Worm (Caenorhabditis elegans) whole organism, L4 larva: Measurements from ENCODE around the gene T09F5.20.

ENCODE experiments used
- F10B5.3 ChIP-seq: sonication (generic microtip); optimal IDR thresholded peaks from 2 replicates; lab custom pipeline; 2016; ENCODE audit warnings: mild to moderate bottlenecking, missing genetic modification characterization, missing compliant biosample characterization
- F49E8.2 ChIP-seq: sonication (generic microtip); optimal IDR thresholded peaks from 2 replicates; lab custom pipeline; 2016; ENCODE audit warnings: missing compliant biosample characterization, mild to moderate bottlenecking, missing genetic modification characterization, borderline replicate concordance
- T20F7.1 ChIP-seq: fragments of 200-800 bp; sonication (Bioruptor generic); optimal IDR thresholded peaks from 2 replicates; lab custom pipeline; 2018; ENCODE audit warnings: mild to moderate bottlenecking, missing genetic modification characterization, missing compliant biosample characterization
- Y105C5A.15 ChIP-seq: fragments of 200-800 bp; sonication (Bioruptor generic); IDR thresholded peaks from 2 replicates; pipeline ENCODE4 v1.3.6; 2022; ENCODE audit warnings: missing genetic modification characterization, missing compliant biosample characterization
- Y48G9A.11 ChIP-seq: fragments of 200-800 bp; sonication (Bioruptor generic); IDR thresholded peaks from 2 replicates; pipeline ENCODE4 v1.3.6; 2022; ENCODE audit warnings: missing genetic modification reagents, missing genetic modification characterization, missing compliant biosample characterization
- ZK337.2 ChIP-seq: fragments of 200-800 bp; sonication (Bioruptor generic); IDR thresholded peaks from 2 replicates; pipeline ENCODE4 v1.3.6; 2022; ENCODE audit warnings: missing genetic modification reagents, missing genetic modification characterization, missing compliant biosample characterization
- aha-1 ChIP-seq: fragments of 150-350 bp; peaks from one replicate; lab custom pipeline; 2014; ENCODE audit warnings: missing biosample characterization, missing genetic modification characterization
- aly-2 ChIP-seq: sonication (generic microtip); optimal IDR thresholded peaks from 2 replicates; lab custom pipeline; 2018; ENCODE audit warnings: missing biosample characterization, missing genetic modification characterization
- arid-1 ChIP-seq: fragments of 200-800 bp; sonication (Bioruptor generic); conservative IDR thresholded peaks from 2 replicates; pipeline ENCODE4 v1.3.6; 2022; ENCODE audit warnings: missing genetic modification reagents, missing genetic modification characterization, missing compliant biosample characterization
- attf-4 ChIP-seq: sonication (generic microtip); optimal IDR thresholded peaks from 3 replicates; lab custom pipeline; 2017; ENCODE audit warnings: missing biosample characterization, missing genetic modification characterization
- ceh-44 ChIP-seq: fragments of 200-800 bp; sonication (Bioruptor generic); IDR thresholded peaks from 2 replicates; pipeline ENCODE4 v1.3.6; 2022; ENCODE audit warnings: missing genetic modification reagents, missing genetic modification characterization, missing compliant biosample characterization
- cey-2 ChIP-seq: sonication (generic microtip); optimal IDR thresholded peaks from 3 replicates; lab custom pipeline; 2017; ENCODE audit warnings: missing genetic modification characterization, mild to moderate bottlenecking, missing compliant biosample characterization, antibody characterized with exemption, borderline replicate concordance; ENCODE audit not compliant: insufficient read depth
- daf-12 ChIP-seq: fragments of 150-350 bp; optimal IDR thresholded peaks from 2 replicates; lab custom pipeline; 2014; ENCODE audit warnings: missing biosample characterization, missing genetic modification reagents, missing genetic modification characterization
- daf-19 ChIP-seq: fragments of 200-800 bp; sonication (Bioruptor generic); conservative IDR thresholded peaks from 2 replicates; pipeline ENCODE4 v1.3.6; 2022; ENCODE audit warnings: missing genetic modification characterization, missing compliant biosample characterization
- daf-8 ChIP-seq: fragments of 200-800 bp; sonication (Bioruptor generic); IDR thresholded peaks from 2 replicates; pipeline ENCODE4 v1.3.6; 2022; ENCODE audit warnings: missing genetic modification characterization, missing compliant biosample characterization
- dmd-8 ChIP-seq: fragments of 200-800 bp; sonication (Bioruptor generic); IDR thresholded peaks from 2 replicates; pipeline ENCODE4 v1.3.6; 2022; ENCODE audit warnings: missing genetic modification characterization, missing compliant biosample characterization
- egl-43 ChIP-seq: fragments of 200-800 bp; sonication (Bioruptor generic); IDR thresholded peaks from 2 replicates; pipeline ENCODE4 v1.3.6; 2022; ENCODE audit warnings: missing genetic modification reagents, missing genetic modification characterization, missing compliant biosample characterization
- hlh-30 ChIP-seq: sonication (generic microtip); optimal IDR thresholded peaks from 2 replicates; lab custom pipeline; 2017; ENCODE audit warnings: antibody characterized with exemption, mild to moderate bottlenecking, missing genetic modification characterization, missing compliant biosample characterization; ENCODE audit not compliant: insufficient read depth
- hmg-1.1 ChIP-seq: fragments of 200-800 bp; sonication (Bioruptor generic); IDR thresholded peaks from 2 replicates; pipeline ENCODE4 v1.3.6; 2022; ENCODE audit warnings: missing genetic modification reagents, missing genetic modification characterization, missing compliant biosample characterization
- jun-1 ChIP-seq: fragments of 150-350 bp; optimal IDR thresholded peaks from 2 replicates; lab custom pipeline; 2014; ENCODE audit warnings: missing biosample characterization, missing genetic modification reagents, missing genetic modification characterization
- lim-7 ChIP-seq: fragments of 200-800 bp; sonication (Bioruptor generic); IDR thresholded peaks from 2 replicates; pipeline ENCODE4 v1.3.6; 2022; ENCODE audit warnings: missing genetic modification characterization, missing compliant biosample characterization
- lin-13 ChIP-seq: fragments of 150-350 bp; optimal IDR thresholded peaks from 2 replicates; lab custom pipeline; 2014; ENCODE audit warnings: missing biosample characterization, missing genetic modification reagents, missing genetic modification characterization
- lin-38 ChIP-seq: fragments of 200-800 bp; sonication (Bioruptor generic); IDR thresholded peaks from 2 replicates; pipeline ENCODE4 v1.3.6; 2022; ENCODE audit warnings: missing genetic modification reagents, missing genetic modification characterization, missing compliant biosample characterization
- lsy-2 ChIP-seq, 2 experiments: fragments of 150-350 bp in 1 of 2; sonication (generic microtip) in 1 of 2; optimal IDR thresholded peaks; 2 replicates each; lab custom pipeline; 2014 to 2017; ENCODE audit warnings: missing biosample characterization in 2 of 2, missing genetic modification characterization in 2 of 2
- mdt-29 ChIP-seq: fragments of 200-800 bp; sonication (Bioruptor generic); IDR thresholded peaks from 2 replicates; pipeline ENCODE4 v1.3.6; 2022; ENCODE audit warnings: missing genetic modification reagents, missing genetic modification characterization, missing compliant biosample characterization
- nhr-10 ChIP-seq: fragments of 150-350 bp; optimal IDR thresholded peaks from 2 replicates; lab custom pipeline; 2014; ENCODE audit warnings: missing biosample characterization, missing genetic modification characterization
- nhr-111 ChIP-seq: fragments of 200-800 bp; sonication (Bioruptor generic); optimal IDR thresholded peaks from 2 replicates; lab custom pipeline; 2018; ENCODE audit warnings: mild to moderate bottlenecking, missing genetic modification characterization, missing compliant biosample characterization
- nhr-6 ChIP-seq: fragments of 150-350 bp; optimal IDR thresholded peaks from 2 replicates; lab custom pipeline; 2014; ENCODE audit warnings: missing biosample characterization, missing genetic modification characterization
- snpc-1.2 ChIP-seq: fragments of 200-800 bp; sonication (Bioruptor generic); IDR thresholded peaks from 2 replicates; pipeline ENCODE4 v1.3.6; 2022; ENCODE audit warnings: missing genetic modification reagents, missing genetic modification characterization, missing compliant biosample characterization
- tra-1 ChIP-seq: fragments of 200-800 bp; sonication (Bioruptor generic); IDR thresholded peaks from 2 replicates; pipeline ENCODE4 v1.3.6; 2022; ENCODE audit warnings: missing genetic modification reagents, missing genetic modification characterization, missing compliant biosample characterization
- unc-130 ChIP-seq: sonication (generic microtip); optimal IDR thresholded peaks from 2 replicates; lab custom pipeline; 2016; ENCODE audit warnings: missing genetic modification reagents, missing genetic modification characterization, missing compliant biosample characterization
- unc-39 ChIP-seq: sonication (generic microtip); optimal IDR thresholded peaks from 2 replicates; lab custom pipeline; 2017; ENCODE audit warnings: missing biosample characterization, missing genetic modification characterization
- unc-62 ChIP-seq, 3 experiments: fragments of 150-350 bp in 1 of 3; sonication (generic microtip); optimal IDR thresholded peaks in 2 of 3; peaks in 1 of 3; 1 replicate in 1 of 3; 2 replicates in 2 of 3; lab custom pipeline; 2014 to 2017; ENCODE audit warnings: missing biosample characterization in 3 of 3, missing genetic modification characterization in 3 of 3, missing genetic modification reagents in 3 of 3, missing genotype in 1 of 3

T09F5.20 gene

ce11 chrV:15186259-15186927 lies 38.7 kb upstream of the T09F5.20 start, which contains the start of gene Y75B12B.3 (continued):
- TF ChIP-seq lim-7 (GFP tag; lab: Robert Waterston, UW) = 0 out of 2 replicates have a peak, but pooled peaks have one; percentile 48
- peak; percentile 68 for TF ChIP-seq egl-43 (GFP tag; lab: Robert Waterston, UW)
- no peak for TF ChIP-seq ZK337.2 (GFP tag; lab: Robert Waterston, UW)
- no peak for TF ChIP-seq T20F7.1 (GFP tag; lab: Kevin White, UChicago)
- TF ChIP-seq tra-1 (GFP tag; lab: Robert Waterston, UW) = no peak
- no peak for TF ChIP-seq hlh-30 (tag; lab: Kevin White, UChicago)
- TF ChIP-seq daf-12 (tag; lab: Kevin White, UChicago) = no peak
- 0 out of 2 replicates have a peak, but pooled peaks have one; percentile 42 for TF ChIP-seq mdt-29
- no peak for TF ChIP-seq daf-19
- no peak for TF ChIP-seq nhr-10 (tag; lab: Kevin White, UChicago)
- peak; percentile 43 for TF ChIP-seq aly-2 (tag; lab: Kevin White, UChicago)
- TF ChIP-seq daf-8 (GFP tag; lab: Robert Waterston, UW) = no peak
- no peak for TF ChIP-seq unc-62 (GFP tag; optimal IDR thresholded peaks at IDR 0.05 in 1 of 2; lab: Kevin White, UChicago)
- TF ChIP-seq unc-62 (tag; optimal IDR thresholded peaks at IDR 0.05; lab: Kevin White, UChicago) = no peak
- 0 out of 2 replicates have a peak, but pooled peaks have one; percentile 4 for TF ChIP-seq dmd-8 (GFP tag; lab: Robert Waterston, UW)
- TF ChIP-seq ceh-44 (GFP tag; lab: Robert Waterston, UW) = no peak
- peak in 1 of 2 experiments; percentile 1 for TF ChIP-seq lsy-2 (tag; optimal IDR thresholded peaks at IDR 0.05; lab: Kevin White, UChicago)
- TF ChIP-seq Y105C5A.15 (GFP tag; lab: Robert Waterston, UW) = peak; percentile 2; the same call in 1 of the 2 replicates
- TF ChIP-seq jun-1 = no peak
- peak; percentile 75 for TF ChIP-seq aha-1 (tag; lab: Kevin White, UChicago)
- TF ChIP-seq cey-2 (tag; lab: Kevin White, UChicago) = no peak

DNA sequence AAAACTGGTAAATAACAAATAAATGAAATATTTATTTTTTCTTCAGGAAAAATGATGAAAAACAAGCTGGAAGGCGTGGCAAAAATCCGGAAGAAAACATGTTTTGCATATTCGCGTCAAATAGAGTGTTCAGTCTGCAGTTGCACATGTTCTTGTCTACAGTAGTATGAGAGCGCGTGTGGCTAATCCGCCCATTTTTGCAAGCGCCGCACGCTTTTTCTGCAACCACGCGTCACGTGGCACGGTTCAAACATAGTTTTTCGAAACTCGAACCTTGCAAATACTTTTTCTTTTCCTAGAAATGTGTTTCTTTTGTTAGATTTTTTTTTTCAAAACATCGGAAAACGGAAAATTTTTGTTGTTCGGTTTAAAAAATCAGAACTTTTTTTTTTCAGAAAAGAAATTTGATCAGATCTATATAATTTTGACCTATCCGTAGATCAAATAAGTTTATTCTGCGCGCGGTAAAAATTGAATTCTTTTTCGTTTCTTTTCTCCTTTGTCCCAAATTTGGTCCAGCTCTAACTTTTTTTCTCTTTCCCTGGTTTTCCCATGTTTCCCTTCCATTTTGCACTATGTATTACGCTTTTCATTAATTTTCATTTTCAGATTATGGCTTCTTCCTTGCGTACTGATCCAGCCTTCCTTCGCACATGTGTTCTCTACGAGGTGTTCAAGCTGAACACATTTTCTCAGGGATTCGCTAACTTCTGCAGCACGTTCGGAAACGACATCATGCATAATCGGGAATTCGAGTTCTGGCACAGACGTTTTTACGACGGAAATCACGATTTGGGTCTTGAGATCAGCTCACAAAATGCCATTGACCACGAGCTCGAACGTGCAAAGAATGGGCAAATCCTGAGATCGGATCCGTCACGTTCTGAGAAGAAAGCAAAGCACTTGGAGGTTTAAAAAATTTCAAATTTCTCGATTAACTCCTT lies 36.7 kb upstream of the T09F5.20 start, which contains the start of gene Y75B12B.1:
Y75B12B.1 (plus strand) TSS at position 603 of the 944 bp plus-strand sequence.
- 0 out of 2 replicates have a peak, but pooled peaks have one; percentile 39 for TF ChIP-seq snpc-1.2 (GFP tag; lab: Robert Waterston, UW)
- no peak for TF ChIP-seq unc-39 (tag; lab: Kevin White, UChicago)
- no peak for TF ChIP-seq nhr-111 (GFP tag; lab: Kevin White, UChicago)
- peak; percentile 74 for TF ChIP-seq lin-38
- no peak for TF ChIP-seq hmg-1.1 (GFP tag; lab: Robert Waterston, UW)
- TF ChIP-seq Y48G9A.11 (GFP tag; lab: Robert Waterston, UW) = peak; percentile 21; the same call in 1 of the 2 replicates
- TF ChIP-seq attf-4 (tag; lab: Kevin White, UChicago) = no peak
- peak; percentile 12 for TF ChIP-seq lin-13 (GFP tag; lab: Kevin White, UChicago)
- peak; percentile 78 for TF ChIP-seq F49E8.2 (tag; lab: Kevin White, UChicago)
- TF ChIP-seq daf-8 (GFP tag; lab: Robert Waterston, UW) = no peak
- TF ChIP-seq unc-130 (GFP tag; lab: Kevin White, UChicago) = peak; percentile 55
- TF ChIP-seq arid-1 = 0 out of 2 replicates have a peak, but pooled peaks have one; percentile 4
- TF ChIP-seq nhr-6 (tag; lab: Kevin White, UChicago) = no peak
- TF ChIP-seq hlh-30 (tag; lab: Kevin White, UChicago) = no peak
- no peak for TF ChIP-seq F10B5.3 (tag; lab: Kevin White, UChicago)
